Worm (Caenorhabditis elegans) whole organism, midembryonic: ENCODE data around the gene B0304.2.

Experiments
- klf-2 ChIP-seq: fragments of 200-800 bp; sonication (Bioruptor generic); conservative IDR thresholded peaks from 2 replicates; pipeline ENCODE4 v1.3.6; 2022; ENCODE audit warnings: missing genetic modification reagents, missing genetic modification characterization, missing compliant biosample characterization
- ztf-29 ChIP-seq: fragments of 200-800 bp; sonication (Bioruptor generic); IDR thresholded peaks from 2 replicates; pipeline ENCODE4 v1.3.6; 2022; ENCODE audit warnings: missing genetic modification reagents, missing genetic modification characterization, missing compliant biosample characterization

- no peak for TF ChIP-seq klf-2
- no peak for TF ChIP-seq ztf-29 (GFP tag; lab: Robert Waterston, UW)
Measured at ce11 chrII:4489288-4489687, 34.1 kb upstream of the B0304.2 start, which contains the start of gene T05C1.3.
